Fruit fly (Drosophila melanogaster): ENCODE measurements around the gene CG15336.

The CG15336 gene

DNA sequence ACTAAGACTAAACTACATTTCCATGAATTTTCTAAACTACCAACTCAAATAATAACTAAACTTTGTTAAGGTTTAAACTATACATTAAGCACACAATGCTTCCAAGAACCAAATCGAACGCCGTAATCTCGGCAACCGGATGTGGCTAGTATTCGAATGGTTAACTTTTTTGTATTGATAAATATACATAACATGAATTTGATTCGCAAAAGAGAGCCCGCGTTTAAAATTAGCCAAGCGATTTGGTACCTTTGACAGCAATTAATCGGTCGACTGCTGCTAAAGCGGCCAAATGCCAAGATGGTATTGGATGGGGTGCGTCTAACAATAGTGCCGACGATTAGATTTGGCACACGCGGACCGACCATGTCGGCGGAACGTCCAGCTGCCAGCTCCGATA lies at the start of gene CG15336:
CG15336 (plus strand) TSS at position 301 of the 400 bp plus-strand sequence.
- TF ChIP-seq psq (optimal IDR thresholded peaks at IDR 0.05): no peak
- no peak for TF ChIP-seq Sin3A (optimal IDR thresholded peaks at IDR 0.05)
- TF ChIP-seq ttk (optimal IDR thresholded peaks at IDR 0.05): no peak

DNA sequence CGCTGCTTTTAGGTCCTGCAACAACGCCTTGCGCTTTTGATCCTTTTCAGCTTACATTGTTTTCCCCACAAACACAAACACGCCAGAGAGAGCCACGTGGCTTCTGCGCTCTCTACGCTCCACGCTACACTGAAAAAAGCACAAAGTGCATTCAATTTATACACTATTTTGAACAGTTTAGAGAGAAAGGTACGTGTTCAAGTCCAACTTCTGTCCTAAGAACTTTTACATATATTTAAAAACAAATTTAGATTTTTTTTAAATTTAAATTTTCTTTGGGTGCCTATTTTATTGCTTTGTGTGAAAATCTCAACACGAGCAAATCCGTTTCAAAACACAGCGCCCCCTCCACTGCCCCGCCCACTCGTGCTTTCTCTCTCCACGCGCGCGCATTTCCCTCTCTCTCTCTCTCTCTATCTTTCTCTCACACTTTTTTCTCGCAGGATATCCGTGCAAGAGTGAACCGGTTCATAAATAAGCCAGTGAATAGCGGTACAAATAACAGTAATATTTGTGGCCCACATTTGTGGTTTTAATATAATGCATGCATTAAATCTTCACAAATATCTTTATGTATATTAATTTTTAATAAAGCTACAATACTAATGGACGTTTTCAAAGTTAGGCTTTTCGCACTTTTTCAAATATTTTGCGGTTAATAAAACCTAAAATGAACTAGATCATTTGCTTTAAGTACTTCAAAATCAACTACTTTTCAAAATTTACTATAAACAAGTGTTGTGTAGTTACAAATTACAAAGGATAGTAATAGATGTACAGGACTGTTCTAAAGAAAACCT lies 47.5 kb upstream of the CG15336 start:
- no peak for TF ChIP-seq insv (optimal IDR thresholded peaks at IDR 0.05)
- TF ChIP-seq h (optimal IDR thresholded peaks at IDR 0.05): no peak
- no peak for TF ChIP-seq ttk (optimal IDR thresholded peaks at IDR 0.05)
- TF ChIP-seq Sin3A (optimal IDR thresholded peaks at IDR 0.05): no peak
- no peak for TF ChIP-seq psq (optimal IDR thresholded peaks at IDR 0.05)
- TF ChIP-seq Myc (optimal IDR thresholded peaks at IDR 0.05): no peak

DNA sequence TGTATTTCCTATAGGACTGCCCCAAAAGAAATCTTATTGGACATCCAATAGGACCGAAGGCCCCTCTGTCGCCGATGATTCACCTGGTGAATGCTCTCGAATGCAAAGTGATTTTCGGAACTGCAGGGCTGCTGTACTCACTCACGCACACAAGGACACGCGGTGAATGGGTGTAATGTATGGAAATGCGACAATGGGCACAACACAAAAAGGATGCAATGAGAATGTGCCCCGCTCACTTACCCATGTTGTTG lies 47.0 kb upstream of the CG15336 start:
- no peak for TF ChIP-seq insv (optimal IDR thresholded peaks at IDR 0.05)

DNA sequence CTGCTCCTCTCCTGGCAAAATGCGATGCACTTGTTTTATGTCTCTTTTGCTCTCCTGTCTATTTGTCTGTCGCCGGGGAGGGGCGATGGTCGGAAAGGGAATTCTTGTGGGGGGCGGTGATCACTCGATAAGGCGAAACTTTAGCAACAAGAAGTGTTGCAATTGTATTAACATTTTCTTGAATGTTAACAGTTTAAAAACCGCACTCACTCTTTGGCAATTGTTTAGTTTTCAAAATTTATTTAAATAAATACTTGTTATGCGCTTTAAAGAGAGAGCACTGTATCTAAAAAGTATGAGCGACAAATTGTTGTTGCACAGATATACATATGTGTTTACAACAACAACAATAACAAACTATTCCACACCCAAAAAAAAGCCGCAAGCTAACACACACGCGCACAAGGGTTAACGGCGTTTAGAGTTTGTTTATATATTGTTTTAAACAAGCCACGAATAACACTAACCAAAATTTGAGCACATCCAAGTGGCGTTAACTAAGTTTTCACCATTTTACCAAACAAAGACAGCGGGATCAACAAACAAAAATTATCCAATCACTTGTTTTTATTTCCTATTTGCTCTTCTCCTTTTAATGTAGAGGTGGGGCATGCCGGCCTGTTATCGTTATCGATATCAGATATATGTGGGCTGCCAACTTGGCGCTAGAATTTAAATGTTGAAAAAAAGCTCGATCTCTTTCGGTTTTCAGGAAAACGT lies 46.1 kb upstream of the CG15336 start, which contains the start of gene CG2258:
CG2258 (minus strand) TSS at position 617 of the 720 bp plus-strand sequence.
- TF ChIP-seq ttk (optimal IDR thresholded peaks at IDR 0.05): no peak

DNA sequence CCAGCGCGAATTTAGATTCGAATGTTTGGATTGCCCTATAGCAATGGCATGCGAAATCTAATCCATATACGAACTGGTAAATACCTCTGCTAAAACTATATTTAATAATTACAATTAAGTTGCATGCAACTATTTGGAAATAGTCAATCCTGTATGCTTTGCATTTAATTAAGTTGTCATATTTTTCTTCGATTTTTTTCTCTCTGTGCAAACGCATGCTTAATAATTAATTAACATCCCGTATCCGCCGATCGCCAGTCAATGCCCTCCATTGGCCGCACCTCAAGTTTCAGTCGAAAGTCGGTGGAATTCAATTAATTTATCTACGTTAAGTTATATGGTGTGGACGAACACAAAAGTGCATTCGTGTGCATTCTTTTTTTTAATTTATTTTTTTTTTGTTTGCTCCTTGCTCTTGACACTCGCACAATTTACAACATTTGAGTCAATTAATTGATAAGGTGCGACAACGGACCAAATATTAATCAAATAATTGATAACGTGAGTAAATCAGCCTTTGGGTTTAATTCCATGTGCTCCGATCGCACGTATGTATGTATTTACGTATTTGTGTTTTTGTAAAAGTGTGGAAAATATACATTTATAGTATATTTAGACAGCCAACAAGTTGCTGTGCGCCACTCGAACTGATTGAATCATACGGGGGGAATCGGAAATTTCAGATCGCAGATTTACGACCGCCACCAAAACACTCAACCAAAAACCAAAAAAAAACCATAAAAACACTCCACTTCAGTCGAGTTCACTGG lies 41.3 kb upstream of the CG15336 start:
- no peak for TF ChIP-seq psq (optimal IDR thresholded peaks at IDR 0.05)
- TF ChIP-seq Sin3A (optimal IDR thresholded peaks at IDR 0.05): no peak
- no peak for TF ChIP-seq h (optimal IDR thresholded peaks at IDR 0.05)
- no peak for TF ChIP-seq ttk (optimal IDR thresholded peaks at IDR 0.05)
- TF ChIP-seq insv (optimal IDR thresholded peaks at IDR 0.05): no peak
- no peak for TF ChIP-seq Myc (optimal IDR thresholded peaks at IDR 0.05)

DNA sequence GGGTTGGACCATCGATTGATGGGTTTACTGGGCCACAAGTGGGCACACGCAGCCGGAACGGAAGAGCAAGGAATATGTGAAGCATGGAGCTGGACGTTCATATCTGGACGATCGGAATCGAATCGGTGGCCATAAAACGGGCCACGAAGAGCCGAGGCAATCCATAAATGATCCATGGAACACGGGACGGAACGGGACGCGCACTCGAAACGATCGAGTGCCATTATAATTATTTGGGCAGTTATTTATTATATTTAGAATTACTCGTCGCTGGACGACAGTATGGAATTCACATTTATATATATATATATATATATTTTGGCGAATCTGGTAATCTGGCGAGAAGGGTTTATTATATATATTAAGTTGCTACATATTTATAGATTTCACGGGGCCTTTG lies 39.8 kb upstream of the CG15336 start:
- TF ChIP-seq psq (optimal IDR thresholded peaks at IDR 0.05): no peak
- no peak for TF ChIP-seq ttk (optimal IDR thresholded peaks at IDR 0.05)
- TF ChIP-seq h (optimal IDR thresholded peaks at IDR 0.05): no peak
- no peak for TF ChIP-seq Myc (optimal IDR thresholded peaks at IDR 0.05)
- TF ChIP-seq Sin3A (optimal IDR thresholded peaks at IDR 0.05): no peak
- TF ChIP-seq insv (optimal IDR thresholded peaks at IDR 0.05): no peak

DNA sequence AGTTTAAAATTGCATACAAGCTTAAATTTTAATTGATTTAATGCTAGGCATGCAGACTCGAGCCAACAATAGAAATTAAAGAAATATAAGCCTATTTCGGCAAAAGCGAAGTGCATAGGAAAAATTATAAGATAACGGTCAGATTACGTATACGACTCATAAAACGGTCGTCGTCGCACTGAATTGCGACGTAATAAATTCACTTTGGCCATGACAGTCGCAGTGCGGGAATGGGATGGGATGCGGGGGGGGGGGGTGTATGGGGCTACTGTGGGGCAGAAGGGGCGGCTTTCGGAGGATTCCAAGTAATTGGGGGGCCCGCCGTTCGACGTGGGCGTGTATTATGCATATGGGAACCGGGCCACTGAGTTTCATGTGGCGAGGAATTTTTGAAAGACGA lies 36.8 kb upstream of the CG15336 start:
- no peak for TF ChIP-seq ttk (optimal IDR thresholded peaks at IDR 0.05)
- no peak for TF ChIP-seq Sin3A (optimal IDR thresholded peaks at IDR 0.05)
- TF ChIP-seq insv (optimal IDR thresholded peaks at IDR 0.05): no peak
- TF ChIP-seq h (optimal IDR thresholded peaks at IDR 0.05): no peak
- no peak for TF ChIP-seq Myc (optimal IDR thresholded peaks at IDR 0.05)
- no peak for TF ChIP-seq psq (optimal IDR thresholded peaks at IDR 0.05)

DNA sequence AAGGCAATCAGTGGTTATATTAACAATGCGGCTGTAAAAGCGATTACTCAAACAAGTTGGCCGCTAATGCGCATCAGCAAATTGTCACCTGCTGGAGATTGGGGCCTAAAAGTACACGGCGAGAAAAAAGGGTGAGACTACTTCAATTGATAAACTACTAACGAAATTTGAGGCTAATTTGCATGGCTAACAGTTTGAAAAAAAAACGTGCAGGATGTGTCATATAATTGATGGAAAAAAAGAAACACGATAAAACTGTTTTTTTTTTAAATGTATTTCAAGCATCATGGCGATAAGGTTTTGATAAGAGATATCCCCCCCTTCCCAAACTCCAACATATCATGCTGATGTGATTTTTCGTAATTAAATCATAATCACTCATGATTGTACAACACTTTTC lies 35.0 kb upstream of the CG15336 start:
- TF ChIP-seq ttk (optimal IDR thresholded peaks at IDR 0.05) (no peak), Sin3A (optimal IDR thresholded peaks at IDR 0.05) (no peak), Myc (optimal IDR thresholded peaks at IDR 0.05) (no peak), psq (optimal IDR thresholded peaks at IDR 0.05) (no peak), insv (optimal IDR thresholded peaks at IDR 0.05) (no peak)

DNA sequence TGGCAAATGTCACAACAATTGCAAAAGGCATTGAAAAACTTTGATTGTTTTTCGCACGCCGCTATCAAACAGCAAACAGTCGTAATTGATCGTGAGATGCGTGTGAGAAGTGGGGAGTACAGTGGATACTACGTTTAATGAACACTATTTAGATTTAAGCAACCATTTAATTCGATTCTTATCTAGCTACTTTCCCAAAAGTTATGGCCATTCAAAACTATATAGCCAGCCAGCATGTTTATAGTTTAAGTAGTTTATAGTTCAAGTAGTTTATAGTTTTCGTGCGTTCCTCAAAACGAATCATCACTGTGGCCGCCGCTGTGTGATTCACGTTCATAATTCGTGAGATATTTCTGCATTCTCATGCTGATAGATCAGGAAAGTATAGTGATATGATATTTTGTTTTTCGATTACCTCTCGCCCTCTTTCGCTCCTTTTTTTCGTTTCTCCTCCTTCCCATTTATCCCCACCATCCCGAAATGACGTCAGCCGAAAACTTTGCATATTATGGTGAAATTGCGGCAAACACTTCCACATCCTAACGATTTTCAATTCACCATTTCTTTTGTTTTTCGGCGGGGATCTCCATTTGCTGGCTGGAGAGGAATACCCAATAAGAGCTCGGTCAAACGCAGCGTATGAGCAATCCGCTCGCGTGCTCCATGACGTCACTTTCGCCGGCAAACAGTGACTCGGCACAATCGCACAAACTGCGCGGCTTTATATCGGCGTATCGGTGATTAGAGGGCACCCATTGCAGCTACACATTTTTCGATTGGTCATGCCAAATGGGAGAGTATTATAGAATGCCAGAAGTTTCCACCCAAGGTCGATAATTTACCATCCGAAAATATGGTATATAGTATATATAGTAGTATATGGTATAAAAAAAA lies 34.1 kb upstream of the CG15336 start:
- TF ChIP-seq Sin3A (optimal IDR thresholded peaks at IDR 0.05) (no peak), ttk (optimal IDR thresholded peaks at IDR 0.05) (no peak), Myc (optimal IDR thresholded peaks at IDR 0.05) (no peak), insv (optimal IDR thresholded peaks at IDR 0.05) (no peak), h (optimal IDR thresholded peaks at IDR 0.05) (no peak), psq (optimal IDR thresholded peaks at IDR 0.05) (no peak)

DNA sequence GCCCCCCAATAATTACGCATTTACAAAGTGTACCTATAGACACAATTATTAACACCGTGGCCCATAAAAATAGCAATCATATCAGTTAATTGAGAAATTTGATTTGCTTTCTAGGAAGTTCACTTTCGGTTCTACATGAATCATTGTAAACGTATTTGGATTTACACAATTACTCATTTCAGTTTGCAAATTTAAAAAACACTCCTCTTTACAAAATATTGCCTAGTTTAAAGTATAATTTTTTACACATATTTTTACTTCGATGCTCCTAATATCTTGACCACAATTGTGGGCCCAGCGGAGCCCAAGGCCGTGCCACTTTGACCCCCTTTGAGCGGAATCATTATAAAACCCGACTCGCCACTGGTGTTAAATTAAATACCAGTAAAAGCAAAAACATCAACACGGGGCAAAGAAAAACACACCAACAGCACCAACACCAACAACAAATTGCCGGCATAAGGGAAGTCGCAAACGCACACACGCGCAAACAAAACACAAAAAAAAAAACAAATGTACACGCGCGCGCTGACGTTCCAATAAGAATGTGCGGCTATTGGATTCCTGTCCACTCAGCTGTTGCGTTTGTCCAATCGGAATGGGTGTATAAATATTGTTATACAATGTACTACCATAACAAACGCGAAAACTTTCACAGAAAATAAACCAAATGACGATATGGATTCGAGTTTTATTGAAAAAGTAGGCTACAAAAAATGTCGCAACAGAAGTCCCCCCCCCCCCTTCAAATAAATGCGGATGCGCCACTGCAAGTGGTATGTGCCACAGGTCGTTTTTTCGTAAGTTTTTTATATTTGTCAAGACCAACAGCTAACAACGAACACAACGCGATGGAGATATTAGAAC lies 33.0 kb upstream of the CG15336 start:
- TF ChIP-seq h (optimal IDR thresholded peaks at IDR 0.05): no peak
- TF ChIP-seq Myc (optimal IDR thresholded peaks at IDR 0.05): no peak
- TF ChIP-seq psq (optimal IDR thresholded peaks at IDR 0.05): no peak
- TF ChIP-seq ttk (optimal IDR thresholded peaks at IDR 0.05): no peak
- TF ChIP-seq Sin3A (optimal IDR thresholded peaks at IDR 0.05): no peak
- TF ChIP-seq insv (optimal IDR thresholded peaks at IDR 0.05): no peak

DNA sequence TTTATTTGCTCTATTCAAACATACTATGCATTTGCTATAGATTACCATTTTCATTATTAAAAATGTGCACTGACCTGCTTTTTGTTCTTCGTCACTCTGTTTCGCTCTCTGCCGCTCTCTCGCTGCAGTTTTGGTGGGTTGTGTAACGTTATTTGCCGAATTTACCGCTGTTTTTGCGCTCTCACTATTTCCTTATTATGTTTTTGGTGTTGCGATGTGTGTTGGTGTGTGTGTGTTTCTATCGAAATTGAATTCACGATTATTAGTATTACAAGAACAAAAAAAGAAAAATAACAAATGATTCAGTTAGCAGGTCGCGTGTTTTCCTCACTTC lies 32.4 kb upstream of the CG15336 start:
- TF ChIP-seq ttk (optimal IDR thresholded peaks at IDR 0.05) (no peak), Myc (optimal IDR thresholded peaks at IDR 0.05) (no peak), h (optimal IDR thresholded peaks at IDR 0.05) (no peak), insv (optimal IDR thresholded peaks at IDR 0.05) (no peak), Sin3A (optimal IDR thresholded peaks at IDR 0.05) (no peak), psq (optimal IDR thresholded peaks at IDR 0.05) (no peak)
